Fruit fly (Drosophila melanogaster) whole organism, adult: Measurements from ENCODE around the gene CycB3.
A peak's percentile ranks its signal among the peaks of the same experiment; 100 is the strongest.

Experiments used
- CG1620 ChIP-seq: fragments of 200-800 bp; sonication (Bioruptor generic); optimal IDR thresholded peaks from 2 replicates; lab custom pipeline; 2016; ENCODE audit warnings: missing biosample characterization, missing genetic modification characterization
- CG33017 ChIP-seq: fragments of 200-800 bp; sonication (Bioruptor generic); optimal IDR thresholded peaks from 2 replicates; lab custom pipeline; 2018; ENCODE audit warnings: missing biosample characterization, mild to moderate bottlenecking, missing genetic modification characterization, moderate library complexity
- CG7045 ChIP-seq: fragments of 200-800 bp; sonication (Bioruptor generic); optimal IDR thresholded peaks from 2 replicates; lab custom pipeline; 2017; ENCODE audit warnings: missing biosample characterization, mild to moderate bottlenecking, missing genetic modification characterization
- CG7101 ChIP-seq: fragments of 200-800 bp; sonication (Bioruptor generic); optimal IDR thresholded peaks from 2 replicates; lab custom pipeline; 2018; ENCODE audit warnings: missing biosample characterization, mild to moderate bottlenecking, missing genetic modification characterization, moderate library complexity
- Clk ChIP-seq: fragments of 200-800 bp; sonication (Bioruptor generic); optimal IDR thresholded peaks from 2 replicates; lab custom pipeline; 2017; ENCODE audit warnings: missing biosample characterization, missing genetic modification characterization
- Hr96 ChIP-seq: fragments of 200-800 bp; sonication (Bioruptor generic); optimal IDR thresholded peaks from 2 replicates; lab custom pipeline; 2016; ENCODE audit warnings: missing biosample characterization, missing genetic modification characterization
- Mnt ChIP-seq: fragments of 200-800 bp; sonication (Bioruptor generic); optimal IDR thresholded peaks from 2 replicates; lab custom pipeline; 2016; ENCODE audit warnings: missing biosample characterization, mild to moderate bottlenecking, missing genetic modification characterization
- bab1 ChIP-seq: fragments of 200-800 bp; sonication (Bioruptor generic); optimal IDR thresholded peaks from 3 replicates; lab custom pipeline; 2019; ENCODE audit warnings: missing biosample characterization, mild to moderate bottlenecking, missing genetic modification characterization, moderate library complexity
- cic ChIP-seq: fragments of 200-800 bp; sonication (Bioruptor generic); optimal IDR thresholded peaks from 2 replicates; lab custom pipeline; 2017; ENCODE audit warnings: missing biosample characterization, mild to moderate bottlenecking, missing genetic modification characterization, moderate library complexity
- cnc ChIP-seq, 2 experiments: fragments of >200 bp; optimal IDR thresholded peaks; 2 replicates each; lab custom pipeline; 2017
- kay ChIP-seq: fragments of 200-800 bp; sonication (Bioruptor generic); peaks from one replicate; lab custom pipeline; 2016; ENCODE audit warnings: missing biosample characterization, missing genetic modification characterization, borderline replicate concordance
- tj ChIP-seq: fragments of 200-800 bp; sonication (Bioruptor generic); optimal IDR thresholded peaks from 3 replicates; lab custom pipeline; 2017; ENCODE audit warnings: missing biosample characterization, mild to moderate bottlenecking, missing genetic modification characterization, moderate library complexity
- toe ChIP-seq: fragments of 200-800 bp; sonication (Bioruptor generic); optimal IDR thresholded peaks from 2 replicates; lab custom pipeline; 2016; ENCODE audit warnings: missing biosample characterization, missing genetic modification characterization

dm6 chr3R:24875939-24876842, 5.6 kb upstream of the CycB3 start, which contains the start of gene CG3744:
- no peak for TF ChIP-seq kay (GFP tag; lab: Kevin White, UChicago)
- TF ChIP-seq Clk (GFP tag; lab: Kevin White, UChicago): peak; percentile 82
- TF ChIP-seq CG33017 (tag; lab: Kevin White, UChicago): peak; percentile 82
- peak; percentile 80 for TF ChIP-seq bab1
- TF ChIP-seq tj: peak; percentile 34
- TF ChIP-seq CG7101 (tag; lab: Kevin White, UChicago): peak; percentile 83
- peak; percentile 50 for TF ChIP-seq Hr96 (GFP tag; lab: Kevin White, UChicago)
- TF ChIP-seq CG1620 (GFP tag; lab: Kevin White, UChicago): peak; percentile 80
- no peak for TF ChIP-seq cnc (optimal IDR thresholded peaks at IDR 0.05; lab: Kevin White, UChicago)
- no peak for TF ChIP-seq Mnt
- peak; percentile 87 for TF ChIP-seq CG7045 (GFP tag; lab: Kevin White, UChicago)
- peak; percentile 50 for TF ChIP-seq cic (GFP tag; lab: Kevin White, UChicago)
- TF ChIP-seq toe (GFP tag; lab: Kevin White, UChicago): peak; percentile 84
